Worm (Caenorhabditis elegans) whole organism, young adult: Measurements from ENCODE around the gene str-139.

Experiments
- B0019.2 ChIP-seq: fragments of 200-800 bp; sonication (Bioruptor generic); conservative IDR thresholded peaks from 2 replicates; pipeline ENCODE4 v1.3.6; 2022; ENCODE audit warnings: missing genetic modification reagents, missing genetic modification characterization, missing compliant biosample characterization
- F33H1.4 ChIP-seq: fragments of 200-800 bp; sonication (Bioruptor generic); IDR thresholded peaks from 2 replicates; pipeline ENCODE4 v1.3.6; 2022; ENCODE audit warnings: missing genetic modification reagents, missing genetic modification characterization, missing compliant biosample characterization
- F37B4.10 ChIP-seq: fragments of 200-800 bp; sonication (Bioruptor generic); IDR thresholded peaks from 2 replicates; pipeline ENCODE4 v1.3.6; 2022; ENCODE audit warnings: missing genetic modification characterization, missing compliant biosample characterization
- F39B2.1 ChIP-seq: fragments of 200-800 bp; sonication (Bioruptor generic); IDR thresholded peaks from 2 replicates; pipeline ENCODE4 v1.3.6; 2022; ENCODE audit warnings: missing genetic modification reagents, missing genetic modification characterization, missing compliant biosample characterization
- F57A8.1 ChIP-seq: fragments of 200-800 bp; sonication (Bioruptor generic); optimal IDR thresholded peaks from 2 replicates; lab custom pipeline; 2018; ENCODE audit warnings: mild to moderate bottlenecking, missing genetic modification characterization, moderate library complexity, missing compliant biosample characterization
- F57C9.4 ChIP-seq: sonication (generic microtip); optimal IDR thresholded peaks from 2 replicates; lab custom pipeline; 2017; ENCODE audit warnings: mild to moderate bottlenecking, missing genetic modification characterization, missing compliant biosample characterization
- T07F8.4 ChIP-seq: sonication (generic microtip); optimal IDR thresholded peaks from 2 replicates; lab custom pipeline; 2016; ENCODE audit warnings: mild to moderate bottlenecking, missing genetic modification characterization, moderate library complexity, missing compliant biosample characterization
- Y53F4B.3 ChIP-seq: fragments of 200-800 bp; sonication (Bioruptor generic); IDR thresholded peaks from 2 replicates; pipeline ENCODE4 v1.3.6; 2022; ENCODE audit warnings: missing genetic modification reagents, missing genetic modification characterization, missing compliant biosample characterization
- Y67H2A.10 ChIP-seq: fragments of 200-800 bp; sonication (Bioruptor generic); conservative IDR thresholded peaks from 2 replicates; pipeline ENCODE4 v1.3.6; 2022; ENCODE audit warnings: missing genetic modification reagents, missing genetic modification characterization, missing compliant biosample characterization
- Y79H2A.3 ChIP-seq: fragments of 200-800 bp; sonication (Bioruptor generic); conservative IDR thresholded peaks from 2 replicates; pipeline ENCODE4 v1.3.6; 2022; ENCODE audit warnings: missing genetic modification reagents, missing genetic modification characterization, missing compliant biosample characterization
- ama-1 ChIP-seq, 3 experiments: fragments of 150-350 bp in 1 of 3; sonication (generic microtip) in 2 of 3; optimal IDR thresholded peaks; 2 replicates each; lab custom pipeline; 2014 to 2018; ENCODE audit warnings: missing biosample characterization in 2 of 3, missing genetic modification characterization in 2 of 3, missing genetic modification reagents in 2 of 3
- atf-7 ChIP-seq: sonication (generic microtip); optimal IDR thresholded peaks from 2 replicates; lab custom pipeline; 2017; ENCODE audit warnings: mild to moderate bottlenecking, missing genetic modification characterization, missing compliant biosample characterization
- athp-1 ChIP-seq: sonication (generic microtip); optimal IDR thresholded peaks from 2 replicates; lab custom pipeline; 2017; ENCODE audit warnings: mild to moderate bottlenecking, missing genetic modification characterization, missing compliant biosample characterization
- attf-5 ChIP-seq: fragments of 200-800 bp; sonication (Bioruptor generic); optimal IDR thresholded peaks from 2 replicates; lab custom pipeline; 2018; ENCODE audit warnings: mild to moderate bottlenecking, missing genetic modification characterization, missing compliant biosample characterization
- ccch-3 ChIP-seq: fragments of 200-800 bp; sonication (Bioruptor generic); optimal IDR thresholded peaks from 2 replicates; lab custom pipeline; 2018; ENCODE audit warnings: mild to moderate bottlenecking, missing genetic modification characterization, missing compliant biosample characterization
- cebp-2 ChIP-seq: fragments of 200-800 bp; sonication (Bioruptor generic); IDR thresholded peaks from 2 replicates; pipeline ENCODE4 v1.3.6; 2022; ENCODE audit warnings: missing genetic modification characterization, missing compliant biosample characterization
- ceh-91 ChIP-seq: fragments of 200-800 bp; sonication (Bioruptor generic); IDR thresholded peaks from 2 replicates; pipeline ENCODE4 v1.3.6; 2022; ENCODE audit warnings: missing genetic modification reagents, missing genetic modification characterization, missing compliant biosample characterization
- dox-1 ChIP-seq: fragments of 200-800 bp; sonication (Bioruptor generic); IDR thresholded peaks from 2 replicates; pipeline ENCODE4 v1.3.6; 2022; ENCODE audit warnings: missing genetic modification reagents, missing genetic modification characterization, missing compliant biosample characterization
- dpl-1 ChIP-seq: fragments of 150-350 bp; optimal IDR thresholded peaks from 2 replicates; lab custom pipeline; 2014; ENCODE audit warnings: missing biosample characterization, missing genetic modification reagents, missing genetic modification characterization
- efl-1 ChIP-seq: fragments of 150-350 bp; optimal IDR thresholded peaks from 2 replicates; lab custom pipeline; 2014; ENCODE audit warnings: missing biosample characterization, missing genetic modification reagents, missing genetic modification characterization
- egl-18 ChIP-seq: fragments of 200-800 bp; sonication (Bioruptor generic); IDR thresholded peaks from 2 replicates; pipeline ENCODE4 v1.3.6; 2022; ENCODE audit warnings: missing genetic modification reagents, missing genetic modification characterization, missing compliant biosample characterization
- egrh-3 ChIP-seq: fragments of 200-800 bp; sonication (Bioruptor generic); IDR thresholded peaks from 2 replicates; pipeline ENCODE4 v1.3.6; 2022; ENCODE audit warnings: missing genetic modification reagents, missing genetic modification characterization, missing compliant biosample characterization
- ets-4 ChIP-seq: fragments of 200-800 bp; sonication (Bioruptor generic); optimal IDR thresholded peaks from 2 replicates; lab custom pipeline; 2018; ENCODE audit warnings: mild to moderate bottlenecking, missing genetic modification characterization, missing compliant biosample characterization
- him-1 ChIP-seq: sonication (generic microtip); optimal IDR thresholded peaks from 2 replicates; lab custom pipeline; 2016; ENCODE audit warnings: missing genotype, missing genetic modification reagents, missing genetic modification characterization, missing compliant biosample characterization
- hlh-12 ChIP-seq: sonication (generic microtip); optimal IDR thresholded peaks from 2 replicates; lab custom pipeline; 2016; ENCODE audit warnings: missing genetic modification characterization, missing compliant biosample characterization
- hmg-20 ChIP-seq: fragments of 200-800 bp; sonication (Bioruptor generic); IDR thresholded peaks from 2 replicates; pipeline ENCODE4 v1.3.6; 2022; ENCODE audit warnings: missing genetic modification reagents, missing genetic modification characterization, missing compliant biosample characterization
- let-607 ChIP-seq, 2 experiments: fragments of 200-800 bp in 1 of 2; sonication (Bioruptor generic) in 1 of 2; sonication (generic microtip) in 1 of 2; optimal IDR thresholded peaks; 2 replicates each; lab custom pipeline; 2016 to 2018; ENCODE audit warnings: mild to moderate bottlenecking in 2 of 2, missing compliant biosample characterization in 2 of 2, missing genetic modification characterization in 2 of 2, moderate library complexity in 2 of 2, missing genotype in 1 of 2
- lin-35 ChIP-seq, 3 experiments: fragments of 150-350 bp in 2 of 3; sonication (generic microtip) in 1 of 3; optimal IDR thresholded peaks; 2 replicates each; lab custom pipeline; 2014 to 2018; ENCODE audit warnings: missing biosample characterization in 3 of 3, missing genetic modification characterization in 3 of 3, missing genetic modification reagents in 3 of 3
- lin-54 ChIP-seq: fragments of 200-800 bp; sonication (Bioruptor generic); optimal IDR thresholded peaks from 2 replicates; lab custom pipeline; 2018; ENCODE audit warnings: mild to moderate bottlenecking, missing genetic modification characterization, missing compliant biosample characterization
- lir-1 ChIP-seq: fragments of 200-800 bp; sonication (Bioruptor generic); conservative IDR thresholded peaks from 2 replicates; pipeline ENCODE4 v1.3.6; 2022; ENCODE audit warnings: missing genetic modification reagents, missing genetic modification characterization, missing compliant biosample characterization
- lsy-27 ChIP-seq: sonication (generic microtip); optimal IDR thresholded peaks from 2 replicates; lab custom pipeline; 2017; ENCODE audit warnings: missing genetic modification characterization, mild to moderate bottlenecking, missing compliant biosample characterization, antibody characterized with exemption, missing genotype, borderline replicate concordance; ENCODE audit not compliant: insufficient read depth
- madf-8 ChIP-seq: fragments of 200-800 bp; sonication (Bioruptor generic); conservative IDR thresholded peaks from 2 replicates; pipeline ENCODE4 v1.3.6; 2022; ENCODE audit warnings: missing genetic modification reagents, missing genetic modification characterization, missing compliant biosample characterization
- mes-4 ChIP-seq: sonication (generic microtip); optimal IDR thresholded peaks from 2 replicates; lab custom pipeline; 2016; ENCODE audit warnings: missing genotype, missing genetic modification characterization, missing compliant biosample characterization
- nfya-1 ChIP-seq: sonication (generic microtip); optimal IDR thresholded peaks from 2 replicates; lab custom pipeline; 2017; ENCODE audit warnings: antibody characterized with exemption, missing compliant biosample characterization, missing genetic modification characterization, borderline replicate concordance; ENCODE audit not compliant: insufficient read depth
- nhr-120 ChIP-seq: fragments of 200-800 bp; sonication (Bioruptor generic); IDR thresholded peaks from 2 replicates; pipeline ENCODE4 v1.3.6; 2022; ENCODE audit warnings: missing genetic modification characterization, missing compliant biosample characterization
- nhr-179 ChIP-seq: sonication (generic microtip); optimal IDR thresholded peaks from 2 replicates; lab custom pipeline; 2016; ENCODE audit warnings: mild to moderate bottlenecking, missing genetic modification characterization, missing compliant biosample characterization
- nhr-90 ChIP-seq: sonication (generic microtip); optimal IDR thresholded peaks from 2 replicates; lab custom pipeline; 2016; ENCODE audit warnings: missing genotype, mild to moderate bottlenecking, missing genetic modification characterization, missing compliant biosample characterization
- sea-2 ChIP-seq: fragments of 200-800 bp; sonication (Bioruptor generic); IDR thresholded peaks from 2 replicates; pipeline ENCODE4 v1.3.6; 2022; ENCODE audit warnings: missing genetic modification characterization, missing compliant biosample characterization
- snpc-1.1 ChIP-seq: sonication (generic microtip); optimal IDR thresholded peaks from 2 replicates; lab custom pipeline; 2017; ENCODE audit warnings: missing genetic modification characterization, mild to moderate bottlenecking, missing compliant biosample characterization, antibody characterized with exemption, moderate library complexity, missing genotype, missing genetic modification reagents; ENCODE audit not compliant: insufficient read depth
- snpc-1.3 ChIP-seq: sonication (generic microtip); optimal IDR thresholded peaks from 2 replicates; lab custom pipeline; 2017; ENCODE audit warnings: missing genetic modification characterization, mild to moderate bottlenecking, missing compliant biosample characterization, antibody characterized with exemption, moderate library complexity, missing genotype, missing genetic modification reagents; ENCODE audit not compliant: insufficient read depth
- tlf-1 ChIP-seq: fragments of 200-800 bp; sonication (Bioruptor generic); optimal IDR thresholded peaks from 2 replicates; lab custom pipeline; 2018; ENCODE audit warnings: mild to moderate bottlenecking, missing genetic modification characterization, missing compliant biosample characterization
- zfh-2 ChIP-seq: fragments of 200-800 bp; sonication (Bioruptor generic); conservative IDR thresholded peaks from 2 replicates; pipeline ENCODE4 v1.3.6; 2022; ENCODE audit warnings: missing genetic modification reagents, missing genetic modification characterization, missing compliant biosample characterization
- zim-3 ChIP-seq: sonication (generic microtip); optimal IDR thresholded peaks from 2 replicates; lab custom pipeline; 2017; ENCODE audit warnings: mild to moderate bottlenecking, missing genetic modification characterization, moderate library complexity, missing compliant biosample characterization
- ztf-18 ChIP-seq: sonication (generic microtip); optimal IDR thresholded peaks from 2 replicates; lab custom pipeline; 2016; ENCODE audit warnings: missing genotype, mild to moderate bottlenecking, missing genetic modification characterization, missing compliant biosample characterization
- ztf-28 ChIP-seq: fragments of 200-800 bp; sonication (Bioruptor generic); IDR thresholded peaks from 2 replicates; pipeline ENCODE4 v1.3.6; 2022; ENCODE audit warnings: missing genetic modification reagents, missing genetic modification characterization, missing compliant biosample characterization

The str-139 gene

DNA sequence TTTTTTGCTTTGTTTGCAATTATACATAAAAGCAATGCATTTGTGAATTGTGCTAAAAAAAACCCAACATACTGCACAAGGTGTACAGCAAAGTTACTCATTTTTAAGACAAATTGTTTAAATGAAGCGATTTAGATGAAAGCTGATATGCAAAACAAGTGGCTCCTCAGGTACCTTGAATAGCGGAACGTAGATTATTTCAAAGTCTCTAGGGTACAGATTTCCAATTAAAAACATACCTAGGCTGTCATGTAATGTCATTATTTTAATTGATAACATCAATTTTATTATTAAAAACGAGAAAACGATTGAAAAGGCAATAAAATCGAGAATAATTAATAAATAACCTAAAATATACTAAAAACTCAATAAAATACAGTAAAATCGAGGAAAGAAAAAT is at the start of gene str-139:
Gene str-139 (minus strand): TSS at position 101 of the 400 bp plus-strand sequence.
- TF ChIP-seq athp-1 (tag; lab: Kevin White, UChicago) (no peak), lin-54 (GFP tag; lab: Kevin White, UChicago) (no peak), lin-35 (GFP tag; optimal IDR thresholded peaks at IDR 0.05; lab: Kevin White, UChicago) (no peak), nhr-90 (tag; lab: Kevin White, UChicago) (no peak), F39B2.1 (GFP tag; lab: Robert Waterston, UW) (no peak), Y53F4B.3 (GFP tag; lab: Robert Waterston, UW) (no peak), attf-5 (GFP tag; lab: Kevin White, UChicago) (no peak), F57C9.4 (tag; lab: Kevin White, UChicago) (no peak), ceh-91 (GFP tag; lab: Robert Waterston, UW) (no peak), let-607 (tag; optimal IDR thresholded peaks at IDR 0.05; lab: Kevin White, UChicago) (no peak), Y79H2A.3 (GFP tag; lab: Robert Waterston, UW) (no peak), F37B4.10 (GFP tag; lab: Robert Waterston, UW) (no peak), lsy-27 (tag; lab: Kevin White, UChicago) (no peak), lir-1 (GFP tag; lab: Robert Waterston, UW) (no peak), egl-18 (GFP tag; lab: Robert Waterston, UW) (no peak), B0019.2 (GFP tag; lab: Robert Waterston, UW) (no peak), F33H1.4 (no peak)

ce11 chrV:8110816-8111215 is 48.8 kb upstream of the str-139 start:
- TF ChIP-seq madf-8 (GFP tag; lab: Robert Waterston, UW): no peak
- TF ChIP-seq atf-7 (tag; lab: Kevin White, UChicago): no peak
- TF ChIP-seq zfh-2: no peak
- no peak for TF ChIP-seq ztf-28 (GFP tag; lab: Robert Waterston, UW)
- no peak for TF ChIP-seq nhr-120 (GFP tag; lab: Robert Waterston, UW)
- no peak for TF ChIP-seq hlh-12 (tag; lab: Kevin White, UChicago)
- TF ChIP-seq nhr-179: no peak
- TF ChIP-seq sea-2 (GFP tag; lab: Robert Waterston, UW): no peak
- TF ChIP-seq egrh-3: no peak
- TF ChIP-seq athp-1 (tag; lab: Kevin White, UChicago): no peak
- no peak for TF ChIP-seq tlf-1 (GFP tag; lab: Kevin White, UChicago)
- no peak for TF ChIP-seq him-1

DNA sequence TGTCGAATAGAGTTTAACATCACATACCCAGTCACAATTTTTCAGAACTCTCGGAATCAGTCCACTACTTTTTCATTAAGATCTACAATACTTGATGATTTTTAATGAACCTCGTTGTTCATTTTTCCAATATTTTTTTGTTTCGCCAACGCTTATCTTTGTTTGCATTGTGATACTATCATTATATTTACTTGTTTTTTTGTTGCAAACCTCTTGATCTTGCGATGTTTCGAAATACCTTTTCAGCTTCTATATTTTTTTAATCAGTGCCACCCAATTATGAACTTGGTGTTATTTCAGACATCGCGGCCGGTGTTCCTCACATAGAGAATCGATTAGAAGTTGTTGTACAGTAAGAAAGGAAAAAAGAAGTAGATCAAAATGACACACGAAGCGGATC is 46.7 kb upstream of the str-139 start, which contains the start of gene myo-5:
Gene myo-5 (plus strand): TSS at position 301 of the 400 bp plus-strand sequence.
- TF ChIP-seq dpl-1 (no peak), mes-4 (tag; lab: Kevin White, UChicago) (no peak), snpc-1.1 (tag; lab: Kevin White, UChicago) (no peak), cebp-2 (GFP tag; lab: Robert Waterston, UW) (no peak), lin-35 (GFP tag; optimal IDR thresholded peaks at IDR 0.05; lab: Kevin White, UChicago) (no peak), snpc-1.3 (no peak), ztf-18 (tag; lab: Kevin White, UChicago) (no peak), T07F8.4 (tag; lab: Kevin White, UChicago) (no peak), zim-3 (no peak), Y67H2A.10 (GFP tag; lab: Robert Waterston, UW) (no peak), dox-1 (GFP tag; lab: Robert Waterston, UW) (no peak), ama-1 (optimal IDR thresholded peaks at IDR 0.05; lab: Kevin White, UChicago) (no peak), ama-1 (GFP tag; optimal IDR thresholded peaks at IDR 0.05; lab: Kevin White, UChicago) (no peak), nfya-1 (no peak), F57A8.1 (GFP tag; lab: Kevin White, UChicago) (no peak), ets-4 (GFP tag; lab: Kevin White, UChicago) (no peak), ceh-91 (GFP tag; lab: Robert Waterston, UW) (no peak), let-607 (tag; optimal IDR thresholded peaks at IDR 0.05; lab: Kevin White, UChicago) (no peak), hmg-20 (GFP tag; lab: Robert Waterston, UW) (no peak), ccch-3 (GFP tag; lab: Kevin White, UChicago) (no peak), efl-1 (no peak)
